Fruit fly (Drosophila melanogaster): ENCODE measurements around the gene CG15564.

CG15564 gene

DNA sequence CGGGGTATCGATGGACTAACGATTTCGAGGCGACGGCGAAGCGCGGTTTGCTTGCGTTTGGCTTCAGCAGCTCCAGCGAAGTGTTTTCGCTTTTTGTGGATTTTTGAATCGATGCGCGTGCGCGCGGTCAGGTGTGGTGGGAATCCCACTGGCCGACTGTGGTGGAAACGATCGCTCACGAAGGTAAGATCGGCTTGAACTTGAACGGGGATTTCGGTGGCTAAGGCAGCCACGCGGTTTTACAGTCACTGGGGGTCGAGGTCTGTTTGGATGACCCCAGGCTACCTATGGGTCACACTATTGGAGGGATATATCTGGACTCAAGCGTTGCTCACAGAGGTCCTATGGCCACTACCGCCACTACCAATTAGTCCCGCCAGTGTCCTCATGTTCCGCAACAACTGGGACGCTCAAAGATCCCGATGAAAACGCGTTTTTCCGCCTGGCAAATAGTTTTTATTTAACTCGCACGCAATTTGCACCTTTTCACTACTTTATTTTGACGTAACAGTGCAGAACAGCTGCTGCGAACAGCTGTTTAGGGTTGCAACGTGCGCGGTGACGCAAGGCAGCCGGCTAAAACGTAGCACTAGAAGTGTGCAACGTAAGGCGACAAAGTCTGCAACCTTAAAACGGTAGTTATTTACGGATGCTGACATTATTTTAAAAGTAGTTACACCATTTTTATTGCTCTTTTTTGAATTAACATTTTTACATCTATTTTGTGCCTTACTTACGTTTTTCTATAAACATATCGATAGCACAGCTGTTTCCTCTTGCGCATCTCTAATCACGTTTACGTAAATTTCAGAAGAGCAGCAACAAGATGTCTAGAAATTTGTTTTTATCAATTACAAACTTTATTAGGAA, 17.2 kb upstream of the CG15564 start, which contains the start of the genes qless and mRpL32 (continued):
- TF ChIP-seq lov (optimal IDR thresholded peaks at IDR 0.05) = no peak
- TF ChIP-seq lov (GFP tag; IDR thresholded peaks at IDR 0.05) = peak; percentile 82
- no peak for TF ChIP-seq pb (GFP tag; optimal IDR thresholded peaks at IDR 0.05)
- TF ChIP-seq C15 (GFP tag; IDR thresholded peaks at IDR 0.05) = 0 out of 3 replicates have a peak, but pooled peaks have one; percentile 34
- no peak for TF ChIP-seq CG14014 (GFP tag; IDR thresholded peaks at IDR 0.05)
- peak; percentile 24; the same call in 1 of the 3 replicates for TF ChIP-seq Opbp (GFP tag; IDR thresholded peaks at IDR 0.05; ENCODE audit: partially characterized antibody)
- TF ChIP-seq CG11247 (GFP tag; IDR thresholded peaks at IDR 0.05) = peak; percentile 82
- TF ChIP-seq bowl (GFP tag; IDR thresholded peaks at IDR 0.05) = no peak
- TF ChIP-seq Dp (GFP tag; optimal IDR thresholded peaks at IDR 0.05) = peak; percentile 50
- TF ChIP-seq CG8944 (GFP tag; optimal IDR thresholded peaks at IDR 0.05) = peak; percentile 72
- peak; percentile 46 for TF ChIP-seq nerfin-1 (tag; optimal IDR thresholded peaks at IDR 0.05)
- TF ChIP-seq grau (tag; optimal IDR thresholded peaks at IDR 0.05) = peak; percentile 30
- peak; percentile 70 for TF ChIP-seq dati (GFP tag; IDR thresholded peaks at IDR 0.05)
- TF ChIP-seq Spps (tag; optimal IDR thresholded peaks at IDR 0.05) = peak; percentile 26
- TF ChIP-seq CG18599 (GFP tag; optimal IDR thresholded peaks at IDR 0.05) = peak; percentile 55
- peak; percentile 13; the same call in 1 of the 2 replicates for TF ChIP-seq CG43689 (GFP tag; IDR thresholded peaks at IDR 0.05)
- peak; percentile 24 for TF ChIP-seq kni (GFP tag; optimal IDR thresholded peaks at IDR 0.05)
- TF ChIP-seq cato (GFP tag; optimal IDR thresholded peaks at IDR 0.05; ENCODE audit: borderline replicate concordance) = no peak
- TF ChIP-seq CG1233 (GFP tag; optimal IDR thresholded peaks at IDR 0.05) = no peak
- TF ChIP-seq CG4424 (GFP tag; optimal IDR thresholded peaks at IDR 0.05) = peak; percentile 76
- TF ChIP-seq mld (GFP tag; IDR thresholded peaks at IDR 0.05; ENCODE audit: partially characterized antibody) = no peak
- TF ChIP-seq toy (GFP tag; IDR thresholded peaks at IDR 0.05) = no peak
- TF ChIP-seq Hmr (GFP tag; optimal IDR thresholded peaks at IDR 0.05) = no peak
- TF ChIP-seq CG17385 (GFP tag; optimal IDR thresholded peaks at IDR 0.05) = peak; percentile 27
- no peak for TF ChIP-seq CG11504 (tag; optimal IDR thresholded peaks at IDR 0.05)
- no peak for TF ChIP-seq pfk (GFP tag; optimal IDR thresholded peaks at IDR 0.05)
- peak; percentile 45 for TF ChIP-seq CG13424 (tag; optimal IDR thresholded peaks at IDR 0.05)
- no peak for TF ChIP-seq p53 (GFP tag; optimal IDR thresholded peaks at IDR 0.05)
- TF ChIP-seq CG1024 (GFP tag; IDR thresholded peaks at IDR 0.05) = peak; percentile 68
- TF ChIP-seq fd96Cb (tag; optimal IDR thresholded peaks at IDR 0.05) = peak; percentile 7
- TF ChIP-seq btn (GFP tag; optimal IDR thresholded peaks at IDR 0.05) = peak; percentile 44
- peak; percentile 65 for TF ChIP-seq Bgb (GFP tag; IDR thresholded peaks at IDR 0.05; ENCODE audit: partially characterized antibody)
- peak; percentile 85 for TF ChIP-seq CG32532 (GFP tag; IDR thresholded peaks at IDR 0.05)
- no peak for TF ChIP-seq CG12236 (GFP tag; optimal IDR thresholded peaks at IDR 0.05)
- TF ChIP-seq CG17361 (GFP tag; IDR thresholded peaks at IDR 0.05) = peak; percentile 86
- TF ChIP-seq CG10147 (GFP tag; optimal IDR thresholded peaks at IDR 0.05) = peak; percentile 38
- TF ChIP-seq CG7271 (tag; optimal IDR thresholded peaks at IDR 0.05) = no peak
- no peak for TF ChIP-seq gsb-n (tag; optimal IDR thresholded peaks at IDR 0.05)
- no peak for TF ChIP-seq Hr3 (GFP tag; optimal IDR thresholded peaks at IDR 0.05)
- TF ChIP-seq CG18476 (GFP tag; optimal IDR thresholded peaks at IDR 0.05) = peak; percentile 56
- peak; percentile 59 for TF ChIP-seq fu2 (GFP tag; optimal IDR thresholded peaks at IDR 0.05)
- TF ChIP-seq Neu2 (GFP tag; optimal IDR thresholded peaks at IDR 0.05; ENCODE audit: borderline replicate concordance) = peak; percentile 9
- peak; percentile 66 for TF ChIP-seq HLH4C (GFP tag; IDR thresholded peaks at IDR 0.05; ENCODE audit: partially characterized antibody)
- TF ChIP-seq CG18764 (GFP tag; optimal IDR thresholded peaks at IDR 0.05) = peak; percentile 79
- TF ChIP-seq Trl (optimal IDR thresholded peaks at IDR 0.05) = no peak
- TF ChIP-seq Trl (GFP tag; optimal IDR thresholded peaks at IDR 0.05) = peak; percentile 77
- no peak for TF ChIP-seq Usf (GFP tag; optimal IDR thresholded peaks at IDR 0.05)
- TF ChIP-seq dan (GFP tag; IDR thresholded peaks at IDR 0.05) = no peak
- TF ChIP-seq Gsc (GFP tag; IDR thresholded peaks at IDR 0.05) = peak; percentile 45; the same call in 1 of the 2 replicates

All from whole organism, embryonic.